Worm (Caenorhabditis elegans): ENCODE measurements around the gene ZK154.5.

The ZK154.5 gene

DNA sequence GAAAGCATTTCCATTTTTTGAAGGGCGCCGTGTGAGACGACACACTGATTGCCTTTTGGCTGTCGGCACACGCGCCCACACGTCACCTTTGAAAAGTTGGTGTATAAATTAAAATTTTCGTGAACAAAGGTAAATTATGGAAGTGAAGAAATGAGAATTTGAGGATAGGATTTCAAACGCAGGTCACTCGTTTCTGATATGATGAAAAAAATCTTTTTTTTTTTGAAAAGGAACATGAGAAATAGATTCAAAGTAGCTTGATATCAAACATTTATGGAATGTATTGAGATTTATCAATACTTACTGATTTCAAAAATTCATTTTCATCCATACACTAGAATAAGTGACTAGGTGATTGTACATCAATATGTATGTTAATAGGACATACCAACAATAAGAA, 29.8 kb upstream of the ZK154.5 start:
- peak; percentile 91 for TF ChIP-seq aha-1 (tag)
- TF ChIP-seq ZK546.5 (tag; optimal IDR thresholded peaks at IDR 0.05), result no peak
- TF ChIP-seq unc-130 (GFP tag; optimal IDR thresholded peaks at IDR 0.05), result no peak
- no peak for TF ChIP-seq hlh-11 (tag; optimal IDR thresholded peaks at IDR 0.05)
- TF ChIP-seq ztf-11 (tag; optimal IDR thresholded peaks at IDR 0.05), result no peak
- no peak for TF ChIP-seq fkh-10 (GFP tag; optimal IDR thresholded peaks at IDR 0.05)
- TF ChIP-seq F26F4.8 (GFP tag; conservative IDR thresholded peaks at IDR 0.05), result no peak
- TF ChIP-seq unc-62 (GFP tag; optimal IDR thresholded peaks at IDR 0.05 in 1 of 2), result peak in 1 of 2 experiments; percentile 75
- TF ChIP-seq unc-62 (tag; optimal IDR thresholded peaks at IDR 0.05), result no peak
- no peak for TF ChIP-seq nhr-6 (tag; optimal IDR thresholded peaks at IDR 0.05)
- no peak for TF ChIP-seq mep-1 (tag; optimal IDR thresholded peaks at IDR 0.05)

DNA sequence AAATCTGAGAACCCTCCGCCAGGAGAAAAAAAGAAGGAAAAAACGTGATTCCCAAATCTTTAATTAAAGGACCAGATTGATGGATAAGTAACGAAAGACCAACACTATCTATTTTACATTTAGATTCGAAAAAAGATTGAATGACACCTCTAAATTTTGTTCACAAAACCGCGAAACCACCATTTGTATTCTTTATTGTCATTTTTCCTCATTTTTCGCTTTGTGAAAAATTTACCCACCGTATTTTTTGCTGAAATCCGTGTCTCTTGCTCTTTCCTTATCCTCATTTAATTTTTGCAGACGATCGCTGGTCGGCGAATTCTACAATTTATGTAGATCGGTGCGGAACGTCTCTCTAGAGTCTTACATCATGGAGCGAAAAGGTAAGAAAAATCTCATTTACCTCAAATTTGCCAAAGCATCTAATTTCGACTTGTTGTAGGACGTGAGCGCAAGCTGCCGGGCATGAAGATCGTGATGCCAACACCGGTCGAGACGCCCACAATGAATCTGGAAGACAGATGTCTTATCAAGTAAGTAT, 28.8 kb upstream of the ZK154.5 start, which contains the start of the genes sek-1 and R03G5.6:
sek-1 (plus strand) TSS at position 301 of the 541 bp plus-strand sequence.
R03G5.6 (minus strand) TSS at position 491 of the 541 bp plus-strand sequence.
- no peak for TF ChIP-seq nhr-77 (tag; optimal IDR thresholded peaks at IDR 0.05)

DNA sequence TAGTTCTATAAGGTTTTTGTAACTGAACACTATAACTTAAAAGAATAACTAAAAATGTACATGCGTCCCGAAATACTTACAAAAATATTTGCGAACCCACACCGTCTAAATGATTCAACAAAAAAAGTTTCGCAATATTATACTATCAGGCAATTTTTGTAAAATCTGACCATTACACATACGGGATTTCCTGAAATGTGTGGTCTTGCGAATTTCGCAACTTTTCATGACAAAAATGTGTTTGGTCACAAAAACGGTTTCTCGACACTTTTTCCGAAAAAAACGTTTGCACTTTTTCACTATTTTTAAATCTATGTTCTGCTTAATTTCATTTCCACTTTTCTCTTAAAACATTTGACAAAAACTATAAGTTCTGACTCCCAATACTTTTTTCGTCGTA, 27.5 kb upstream of the ZK154.5 start:
- TF ChIP-seq ceh-82 (tag; optimal IDR thresholded peaks at IDR 0.05), result no peak
- TF ChIP-seq aha-1 (tag), result peak; percentile 65

DNA sequence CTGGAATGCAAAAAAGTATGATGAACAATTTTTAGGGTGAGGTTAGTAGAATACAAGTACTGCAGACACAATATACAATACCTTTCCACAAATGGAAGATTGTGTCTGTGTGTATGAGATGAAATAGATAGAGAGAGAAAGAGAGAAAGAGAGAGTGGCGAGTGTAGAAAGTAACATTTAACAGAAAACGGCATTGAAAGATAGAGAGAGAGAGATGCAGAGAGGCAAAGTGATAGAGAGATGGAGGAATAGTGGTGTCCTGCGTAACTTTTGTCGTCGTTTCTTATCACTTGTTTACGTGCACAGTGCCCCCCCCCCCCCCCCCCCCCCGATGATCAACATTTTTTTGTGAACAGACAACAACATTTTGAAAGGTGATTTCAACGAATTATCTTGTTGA, 27.0 kb upstream of the ZK154.5 start:
- TF ChIP-seq hmg-1.1 (GFP tag; IDR thresholded peaks at IDR 0.05) (peak; percentile 56), dve-1 (tag; optimal IDR thresholded peaks at IDR 0.05; ENCODE audit: insufficient read depth) (peak; percentile 83), ZK546.5 (tag; optimal IDR thresholded peaks at IDR 0.05) (no peak), mdl-1 (tag; optimal IDR thresholded peaks at IDR 0.05) (peak in 1 of 2 experiments; percentile 51), tra-1 (GFP tag; IDR thresholded peaks at IDR 0.05) (0 out of 2 replicates have a peak, but pooled peaks have one; percentile 50), lin-38 (GFP tag; IDR thresholded peaks at IDR 0.05) (no peak), zip-11 (GFP tag; IDR thresholded peaks at IDR 0.05) (no peak), hlh-30 (tag; optimal IDR thresholded peaks at IDR 0.05; ENCODE audit: insufficient read depth) (peak; percentile 30), mep-1 (tag; optimal IDR thresholded peaks at IDR 0.05) (peak; percentile 60), duxl-1 (tag; optimal IDR thresholded peaks at IDR 0.05; ENCODE audit: poor library complexity) (no peak), F44E2.7 (GFP tag; IDR thresholded peaks at IDR 0.05) (no peak), daf-16 (GFP tag; optimal IDR thresholded peaks at IDR 0.05) (no peak), daf-16 (tag; optimal IDR thresholded peaks at IDR 0.05) (peak; percentile 74), ces-1 (GFP tag; optimal IDR thresholded peaks at IDR 0.05) (no peak), ceh-44 (GFP tag; IDR thresholded peaks at IDR 0.05) (no peak), mxl-3 (GFP tag; optimal IDR thresholded peaks at IDR 0.05) (peak; percentile 22), hif-1 (tag; optimal IDR thresholded peaks at IDR 0.05) (peak in 1 of 2 experiments; percentile 26), tag-97 (GFP tag; IDR thresholded peaks at IDR 0.05) (no peak), arid-1 (GFP tag; conservative IDR thresholded peaks at IDR 0.05) (no peak), Y48G9A.11 (GFP tag; IDR thresholded peaks at IDR 0.05) (no peak), dmd-6 (GFP tag; IDR thresholded peaks at IDR 0.05) (peak; percentile 76), unc-62 (GFP tag; optimal IDR thresholded peaks at IDR 0.05 in 1 of 2) (peak in 1 of 2 experiments; percentile 75), unc-62 (tag; optimal IDR thresholded peaks at IDR 0.05) (no peak), cey-2 (tag; optimal IDR thresholded peaks at IDR 0.05; ENCODE audit: borderline replicate concordance, insufficient read depth) (no peak), pqm-1 (tag; optimal IDR thresholded peaks at IDR 0.05) (peak; percentile 50), lsy-2 (tag; optimal IDR thresholded peaks at IDR 0.05) (peak in 1 of 2 experiments; percentile 56), nhr-48 (tag; optimal IDR thresholded peaks at IDR 0.05) (peak; percentile 44), pha-4 (GFP tag; IDR thresholded peaks at IDR 0.05) (peak; percentile 45; the same call in 1 of the 2 replicates), pha-4 (tag; optimal IDR thresholded peaks at IDR 0.05) (no peak), nhr-28 (tag; optimal IDR thresholded peaks at IDR 0.05) (peak; percentile 89), ceh-62 (tag; optimal IDR thresholded peaks at IDR 0.05) (no peak), nhr-10 (tag; optimal IDR thresholded peaks at IDR 0.05) (peak; percentile 24), ztf-7 (tag; optimal IDR thresholded peaks at IDR 0.05) (peak; percentile 21), nhr-6 (tag; optimal IDR thresholded peaks at IDR 0.05) (peak; percentile 65), hlh-11 (tag; optimal IDR thresholded peaks at IDR 0.05) (peak; percentile 86), mes-2 (tag; optimal IDR thresholded peaks at IDR 0.05; ENCODE audit: poor library complexity, severe bottlenecking) (peak; percentile 68)

All from whole organism, L4 larva.